Worm (Caenorhabditis elegans): ENCODE results near the gene srbc-68.
"Not testable (repeated sequence)": the region's sequence is repeated elsewhere in the genome, so short reads cannot be mapped to it uniquely, and the experiment has no call there.

The srbc-68 gene

ce11 chrV:3579795-3580194 lies 33.4 kb upstream of the srbc-68 start (continued):
- TF ChIP-seq ceh-16 (tag; optimal IDR thresholded peaks at IDR 0.05): no peak
- no peak for TF ChIP-seq fkh-2 (tag; optimal IDR thresholded peaks at IDR 0.05)
- TF ChIP-seq nhr-43 (tag; optimal IDR thresholded peaks at IDR 0.05; ENCODE audit: poor library complexity, severe bottlenecking): peak; percentile 26

ce11 chrV:3579248-3579647 lies 32.8 kb upstream of the srbc-68 start:
- TF ChIP-seq lsy-12 (tag; optimal IDR thresholded peaks at IDR 0.05) (no peak), nhr-23 (tag; optimal IDR thresholded peaks at IDR 0.05) (no peak), nhr-28 (tag; optimal IDR thresholded peaks at IDR 0.05) (no peak), hmg-11 (tag; optimal IDR thresholded peaks at IDR 0.05) (no peak), egl-5 (tag; optimal IDR thresholded peaks at IDR 0.05) (no peak)

- TF ChIP-seq eor-1 (tag; optimal IDR thresholded peaks at IDR 0.05) (no peak), snpc-4 (tag; optimal IDR thresholded peaks at IDR 0.05) (no peak), nhr-67 (tag; optimal IDR thresholded peaks at IDR 0.05) (no peak), R02D3.7 (tag; optimal IDR thresholded peaks at IDR 0.05) (no peak), nhr-43 (tag; optimal IDR thresholded peaks at IDR 0.05; ENCODE audit: poor library complexity, severe bottlenecking) (no peak), unc-62 (GFP tag; optimal IDR thresholded peaks at IDR 0.05) (no peak), ceh-16 (tag; optimal IDR thresholded peaks at IDR 0.05) (no peak), zag-1 (tag; optimal IDR thresholded peaks at IDR 0.05) (no peak), fkh-2 (tag; optimal IDR thresholded peaks at IDR 0.05) (no peak)
Observed at ce11 chrV:3578813-3579212, 32.4 kb upstream of the srbc-68 start, which contains the start of gene pygl-1. TSS of gene pygl-1 (plus strand) at chrV:3579023.

ce11 chrV:3575759-3576158 lies 29.3 kb upstream of the srbc-68 start, which contains the start of gene grl-27:
TSS of gene grl-27 (minus strand) at chrV:3575859.
- no peak for TF ChIP-seq hmg-11 (tag; optimal IDR thresholded peaks at IDR 0.05)
- TF ChIP-seq nhr-23 (tag; optimal IDR thresholded peaks at IDR 0.05): no peak
- no peak for TF ChIP-seq unc-39 (tag; optimal IDR thresholded peaks at IDR 0.05)
- no peak for TF ChIP-seq nhr-25 (tag; optimal IDR thresholded peaks at IDR 0.05)
- no peak for TF ChIP-seq nhr-76 (tag; optimal IDR thresholded peaks at IDR 0.05)
- TF ChIP-seq ceh-82 (tag; optimal IDR thresholded peaks at IDR 0.05): no peak
- no peak for TF ChIP-seq lin-15B (tag; optimal IDR thresholded peaks at IDR 0.05)
- TF ChIP-seq eor-1 (tag; optimal IDR thresholded peaks at IDR 0.05): no peak
- no peak for TF ChIP-seq unc-62 (GFP tag; optimal IDR thresholded peaks at IDR 0.05)
- TF ChIP-seq ztf-4 (tag; optimal IDR thresholded peaks at IDR 0.05): no peak
- no peak for TF ChIP-seq fkh-2 (tag; optimal IDR thresholded peaks at IDR 0.05)
- no peak for TF ChIP-seq ama-1 (optimal IDR thresholded peaks at IDR 0.05)
- TF ChIP-seq elt-2 (tag; optimal IDR thresholded peaks at IDR 0.05): no peak
- TF ChIP-seq nhr-28 (tag; optimal IDR thresholded peaks at IDR 0.05): no peak
- TF ChIP-seq egl-5 (tag; optimal IDR thresholded peaks at IDR 0.05): no peak
- no peak for TF ChIP-seq jun-1 (tag; optimal IDR thresholded peaks at IDR 0.05)
- TF ChIP-seq egl-27 (tag; optimal IDR thresholded peaks at IDR 0.05): no peak
- no peak for TF ChIP-seq lsy-12 (tag; optimal IDR thresholded peaks at IDR 0.05)

ce11 chrV:3572408-3572807 lies 26.0 kb upstream of the srbc-68 start, which contains the start of gene F40C5.1:
TSS of gene F40C5.1 (plus strand) at chrV:3572708.
- TF ChIP-seq ceh-28, ceh-82, elt-2 (tag; optimal IDR thresholded peaks at IDR 0.05): not testable (repeated sequence)

- not testable (repeated sequence) for TF ChIP-seq lsy-12, egl-27, egl-5 (tag; optimal IDR thresholded peaks at IDR 0.05)
Observed at ce11 chrV:3570695-3571094, 24.3 kb upstream of the srbc-68 start, which contains the start of gene F40C5.2. TSS of gene F40C5.2 (plus strand) at chrV:3570995.

- not testable (repeated sequence) for TF ChIP-seq elt-1, skn-1, nhr-23 (tag; optimal IDR thresholded peaks at IDR 0.05)
Observed at ce11 chrV:3564335-3564734, 17.9 kb upstream of the srbc-68 start, which contains the start of gene T24A6.17. TSS of gene T24A6.17 (minus strand) at chrV:3564435.

ce11 chrV:3562824-3563223 lies 16.4 kb upstream of the srbc-68 start, which contains the start of gene T24A6.16:
TSS of gene T24A6.16 (minus strand) at chrV:3562924.
- TF ChIP-seq jun-1, mml-1, nhr-67 (tag; optimal IDR thresholded peaks at IDR 0.05): not testable (repeated sequence)

Data from whole organism, L3 larva.